Worm (Caenorhabditis elegans) whole organism, young adult: ENCODE measurements around the gene B0416.2.
A peak's percentile ranks its signal among the peaks of the same experiment; 100 is the strongest.

ENCODE experiments used
- B0019.2 ChIP-seq: fragments of 200-800 bp; sonication (Bioruptor generic); conservative IDR thresholded peaks from 2 replicates; pipeline ENCODE4 v1.3.6; 2022; ENCODE audit warnings: missing genetic modification reagents, missing genetic modification characterization, missing compliant biosample characterization
- F22D6.2 ChIP-seq: sonication (generic microtip); optimal IDR thresholded peaks from 2 replicates; lab custom pipeline; 2016; ENCODE audit warnings: mild to moderate bottlenecking, missing genetic modification characterization, missing compliant biosample characterization
- F33H1.4 ChIP-seq: fragments of 200-800 bp; sonication (Bioruptor generic); IDR thresholded peaks from 2 replicates; pipeline ENCODE4 v1.3.6; 2022; ENCODE audit warnings: missing genetic modification reagents, missing genetic modification characterization, missing compliant biosample characterization
- F55B11.4 ChIP-seq: sonication (generic microtip); optimal IDR thresholded peaks from 2 replicates; lab custom pipeline; 2016; ENCODE audit warnings: missing compliant biosample characterization, missing genetic modification characterization, borderline replicate concordance; ENCODE audit not compliant: insufficient read depth
- F57A8.1 ChIP-seq: fragments of 200-800 bp; sonication (Bioruptor generic); optimal IDR thresholded peaks from 2 replicates; lab custom pipeline; 2018; ENCODE audit warnings: mild to moderate bottlenecking, missing genetic modification characterization, moderate library complexity, missing compliant biosample characterization
- K12H6.12 ChIP-seq: fragments of 200-800 bp; sonication (Bioruptor generic); optimal IDR thresholded peaks from 2 replicates; lab custom pipeline; 2018; ENCODE audit warnings: mild to moderate bottlenecking, missing genetic modification characterization, missing compliant biosample characterization
- Y53G8AR.9 ChIP-seq: fragments of 200-800 bp; sonication (Bioruptor generic); conservative IDR thresholded peaks from 2 replicates; pipeline ENCODE4 v1.3.6; 2022; ENCODE audit warnings: missing genetic modification reagents, missing genetic modification characterization, missing compliant biosample characterization
- Y56A3A.18 ChIP-seq: fragments of 200-800 bp; sonication (Bioruptor generic); IDR thresholded peaks from 2 replicates; pipeline ENCODE4 v1.3.6; 2022; ENCODE audit warnings: missing genetic modification reagents, missing genetic modification characterization, missing compliant biosample characterization
- ZK185.1 ChIP-seq: sonication (generic microtip); optimal IDR thresholded peaks from 2 replicates; lab custom pipeline; 2016; ENCODE audit warnings: mild to moderate bottlenecking, missing genetic modification characterization, missing compliant biosample characterization; ENCODE audit not compliant: poor library complexity, severe bottlenecking
- ama-1 ChIP-seq, 3 experiments: fragments of 150-350 bp in 1 of 3; sonication (generic microtip) in 2 of 3; optimal IDR thresholded peaks; 2 replicates each; lab custom pipeline; 2014 to 2018; ENCODE audit warnings: missing biosample characterization in 2 of 3, missing genetic modification characterization in 2 of 3, missing genetic modification reagents in 2 of 3
- aptf-2 ChIP-seq: fragments of 200-800 bp; sonication (Bioruptor generic); conservative IDR thresholded peaks from 2 replicates; pipeline ENCODE4 v1.3.6; 2022; ENCODE audit warnings: missing genetic modification reagents, missing genetic modification characterization, missing compliant biosample characterization
- atf-7 ChIP-seq: sonication (generic microtip); optimal IDR thresholded peaks from 2 replicates; lab custom pipeline; 2017; ENCODE audit warnings: mild to moderate bottlenecking, missing genetic modification characterization, missing compliant biosample characterization
- attf-5 ChIP-seq: fragments of 200-800 bp; sonication (Bioruptor generic); optimal IDR thresholded peaks from 2 replicates; lab custom pipeline; 2018; ENCODE audit warnings: mild to moderate bottlenecking, missing genetic modification characterization, missing compliant biosample characterization
- cebp-1 ChIP-seq, 2 experiments: fragments of 200-800 bp in 1 of 2; sonication (Bioruptor generic) in 1 of 2; sonication (generic microtip) in 1 of 2; IDR thresholded peaks in 1 of 2; optimal IDR thresholded peaks in 1 of 2; 2 replicates each; pipeline versions ENCODE4 v1.3.6 to Lab custom; 2017 to 2022; ENCODE audit warnings: missing compliant biosample characterization in 2 of 2, missing genetic modification characterization in 2 of 2, mild to moderate bottlenecking in 1 of 2, missing genetic modification reagents in 1 of 2, moderate library complexity in 1 of 2
- cebp-2 ChIP-seq: fragments of 200-800 bp; sonication (Bioruptor generic); IDR thresholded peaks from 2 replicates; pipeline ENCODE4 v1.3.6; 2022; ENCODE audit warnings: missing genetic modification characterization, missing compliant biosample characterization
- dox-1 ChIP-seq: fragments of 200-800 bp; sonication (Bioruptor generic); IDR thresholded peaks from 2 replicates; pipeline ENCODE4 v1.3.6; 2022; ENCODE audit warnings: missing genetic modification reagents, missing genetic modification characterization, missing compliant biosample characterization
- dpff-1 ChIP-seq: sonication (generic microtip); optimal IDR thresholded peaks from 2 replicates; lab custom pipeline; 2017; ENCODE audit warnings: mild to moderate bottlenecking, missing genetic modification characterization, missing compliant biosample characterization
- dpl-1 ChIP-seq: fragments of 150-350 bp; optimal IDR thresholded peaks from 2 replicates; lab custom pipeline; 2014; ENCODE audit warnings: missing biosample characterization, missing genetic modification reagents, missing genetic modification characterization
- efl-1 ChIP-seq: fragments of 150-350 bp; optimal IDR thresholded peaks from 2 replicates; lab custom pipeline; 2014; ENCODE audit warnings: missing biosample characterization, missing genetic modification reagents, missing genetic modification characterization
- egl-18 ChIP-seq: fragments of 200-800 bp; sonication (Bioruptor generic); IDR thresholded peaks from 2 replicates; pipeline ENCODE4 v1.3.6; 2022; ENCODE audit warnings: missing genetic modification reagents, missing genetic modification characterization, missing compliant biosample characterization
- fkh-3 ChIP-seq: sonication (generic microtip); optimal IDR thresholded peaks from 2 replicates; lab custom pipeline; 2016; ENCODE audit warnings: mild to moderate bottlenecking, missing genetic modification characterization, missing compliant biosample characterization
- gei-17 ChIP-seq: fragments of 200-800 bp; sonication (Bioruptor generic); optimal IDR thresholded peaks from 2 replicates; lab custom pipeline; 2018; ENCODE audit warnings: mild to moderate bottlenecking, missing genetic modification characterization, missing compliant biosample characterization
- hlh-12 ChIP-seq: sonication (generic microtip); optimal IDR thresholded peaks from 2 replicates; lab custom pipeline; 2016; ENCODE audit warnings: missing genetic modification characterization, missing compliant biosample characterization
- hmg-1.2 ChIP-seq: fragments of 200-800 bp; sonication (Bioruptor generic); IDR thresholded peaks from 2 replicates; pipeline ENCODE4 v1.3.6; 2022; ENCODE audit warnings: missing genetic modification reagents, missing genetic modification characterization, missing compliant biosample characterization
- hmg-20 ChIP-seq: fragments of 200-800 bp; sonication (Bioruptor generic); IDR thresholded peaks from 2 replicates; pipeline ENCODE4 v1.3.6; 2022; ENCODE audit warnings: missing genetic modification reagents, missing genetic modification characterization, missing compliant biosample characterization
- lin-26 ChIP-seq: fragments of 200-800 bp; sonication (Bioruptor generic); IDR thresholded peaks from 2 replicates; pipeline ENCODE4 v1.3.6; 2022; ENCODE audit warnings: missing genetic modification reagents, missing genetic modification characterization, missing compliant biosample characterization
- lin-40 ChIP-seq: sonication (generic microtip); optimal IDR thresholded peaks from 2 replicates; lab custom pipeline; 2016; ENCODE audit warnings: missing genetic modification characterization, mild to moderate bottlenecking, missing compliant biosample characterization, missing genotype, missing genetic modification reagents
- madf-6 ChIP-seq: fragments of 200-800 bp; sonication (Bioruptor generic); IDR thresholded peaks from 2 replicates; pipeline ENCODE4 v1.3.6; 2022; ENCODE audit warnings: missing genetic modification reagents, missing genetic modification characterization, missing compliant biosample characterization
- madf-8 ChIP-seq: fragments of 200-800 bp; sonication (Bioruptor generic); conservative IDR thresholded peaks from 2 replicates; pipeline ENCODE4 v1.3.6; 2022; ENCODE audit warnings: missing genetic modification reagents, missing genetic modification characterization, missing compliant biosample characterization
- mxl-1 ChIP-seq: sonication (generic microtip); optimal IDR thresholded peaks from 2 replicates; lab custom pipeline; 2016; ENCODE audit warnings: missing genetic modification characterization, missing compliant biosample characterization
- nhr-179 ChIP-seq: sonication (generic microtip); optimal IDR thresholded peaks from 2 replicates; lab custom pipeline; 2016; ENCODE audit warnings: mild to moderate bottlenecking, missing genetic modification characterization, missing compliant biosample characterization
- nhr-27 ChIP-seq: fragments of 200-800 bp; sonication (Bioruptor generic); optimal IDR thresholded peaks from 2 replicates; lab custom pipeline; 2018; ENCODE audit warnings: mild to moderate bottlenecking, missing genetic modification characterization, moderate library complexity, missing compliant biosample characterization
- nhr-80 ChIP-seq: sonication (generic microtip); optimal IDR thresholded peaks from 2 replicates; lab custom pipeline; 2016; ENCODE audit warnings: missing genetic modification characterization, missing compliant biosample characterization
- nhr-90 ChIP-seq: sonication (generic microtip); optimal IDR thresholded peaks from 2 replicates; lab custom pipeline; 2016; ENCODE audit warnings: missing genotype, mild to moderate bottlenecking, missing genetic modification characterization, missing compliant biosample characterization
- tbx-9 ChIP-seq: sonication (generic microtip); optimal IDR thresholded peaks from 2 replicates; lab custom pipeline; 2016; ENCODE audit warnings: borderline replicate concordance, missing genetic modification characterization, inconsistent platforms, missing compliant biosample characterization
- tlf-1 ChIP-seq: fragments of 200-800 bp; sonication (Bioruptor generic); optimal IDR thresholded peaks from 2 replicates; lab custom pipeline; 2018; ENCODE audit warnings: mild to moderate bottlenecking, missing genetic modification characterization, missing compliant biosample characterization
- unc-62 ChIP-seq: fragments of 150-350 bp; optimal IDR thresholded peaks from 2 replicates; lab custom pipeline; 2014; ENCODE audit warnings: missing biosample characterization, missing genetic modification reagents, missing genetic modification characterization
- xnd-1 ChIP-seq: sonication (generic microtip); optimal IDR thresholded peaks from 2 replicates; lab custom pipeline; 2016; ENCODE audit warnings: missing genotype, missing genetic modification reagents, missing genetic modification characterization, missing compliant biosample characterization
- zfh-2 ChIP-seq: fragments of 200-800 bp; sonication (Bioruptor generic); conservative IDR thresholded peaks from 2 replicates; pipeline ENCODE4 v1.3.6; 2022; ENCODE audit warnings: missing genetic modification reagents, missing genetic modification characterization, missing compliant biosample characterization
- zim-3 ChIP-seq: sonication (generic microtip); optimal IDR thresholded peaks from 2 replicates; lab custom pipeline; 2017; ENCODE audit warnings: mild to moderate bottlenecking, missing genetic modification characterization, moderate library complexity, missing compliant biosample characterization
- ztf-22 ChIP-seq: fragments of 200-800 bp; sonication (Bioruptor generic); optimal IDR thresholded peaks from 2 replicates; lab custom pipeline; 2018; ENCODE audit warnings: mild to moderate bottlenecking, missing genetic modification characterization, moderate library complexity, missing compliant biosample characterization
- ztf-26 ChIP-seq: sonication (generic microtip); optimal IDR thresholded peaks from 2 replicates; lab custom pipeline; 2017; ENCODE audit warnings: missing genetic modification characterization, missing compliant biosample characterization
- ztf-28 ChIP-seq: fragments of 200-800 bp; sonication (Bioruptor generic); IDR thresholded peaks from 2 replicates; pipeline ENCODE4 v1.3.6; 2022; ENCODE audit warnings: missing genetic modification reagents, missing genetic modification characterization, missing compliant biosample characterization

The B0416.2 gene

DNA sequence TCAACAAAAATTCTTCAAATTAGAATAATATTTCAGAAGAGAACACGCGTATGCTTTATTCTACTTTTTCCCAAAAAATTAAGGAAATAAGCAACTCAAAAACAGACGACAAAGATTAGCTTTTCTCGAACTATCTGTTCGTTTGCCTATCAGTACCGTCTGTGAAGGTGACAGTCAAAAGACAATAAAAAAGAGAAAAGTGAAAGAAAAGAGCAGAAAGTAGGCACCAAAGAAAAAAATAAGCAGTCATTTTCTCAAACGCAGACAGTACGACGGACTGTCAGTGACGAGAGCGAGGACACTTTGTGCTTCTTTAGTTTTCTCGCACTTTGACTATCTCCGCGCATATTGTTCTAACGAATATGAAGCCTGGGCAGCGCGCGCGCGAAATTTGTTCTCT, 32.4 kb upstream of the B0416.2 start (continued):
- TF ChIP-seq ama-1 (optimal IDR thresholded peaks at IDR 0.05; lab: Kevin White, UChicago), result no peak
- TF ChIP-seq ama-1 (GFP tag; optimal IDR thresholded peaks at IDR 0.05; lab: Kevin White, UChicago), result no peak
- TF ChIP-seq dpl-1 (GFP tag; lab: Kevin White, UChicago), result no peak
- TF ChIP-seq B0019.2, result no peak
- no peak for TF ChIP-seq efl-1 (GFP tag; lab: Kevin White, UChicago)
- TF ChIP-seq dox-1 (GFP tag; lab: Robert Waterston, UW), result peak; percentile 46; the same call in 1 of the 2 replicates

DNA sequence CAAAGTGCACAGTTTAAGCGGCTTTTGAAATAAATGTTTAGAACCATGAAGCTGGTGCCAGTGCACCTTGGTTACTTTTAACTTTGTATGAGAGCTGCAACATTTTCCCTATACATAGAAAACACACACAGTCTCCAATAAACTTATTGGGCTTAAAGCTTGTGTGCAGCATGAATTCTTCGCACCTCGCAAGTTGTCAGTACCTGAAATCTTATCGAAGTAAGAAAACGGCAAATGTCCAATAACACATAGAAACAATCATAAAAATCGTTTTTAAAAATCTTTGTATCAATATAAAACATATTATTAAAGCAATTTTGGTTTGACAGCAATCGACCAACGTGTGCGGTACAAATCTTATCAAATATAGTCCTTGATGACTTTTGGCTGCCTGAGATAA, 30.6 kb upstream of the B0416.2 start:
- TF ChIP-seq cebp-2 (GFP tag; lab: Robert Waterston, UW) (0 out of 2 replicates have a peak, but pooled peaks have one; percentile 39), hmg-1.2 (GFP tag; lab: Robert Waterston, UW) (0 out of 2 replicates have a peak, but pooled peaks have one; percentile 10), Y53G8AR.9 (GFP tag; lab: Robert Waterston, UW) (0 out of 2 replicates have a peak, but pooled peaks have one; percentile 38), cebp-1 (GFP tag; IDR thresholded peaks at IDR 0.05; lab: Robert Waterston, UW) (no peak), cebp-1 (tag; optimal IDR thresholded peaks at IDR 0.05; lab: Kevin White, UChicago) (peak; percentile 9), Y56A3A.18 (peak; percentile 55; the same call in 1 of the 2 replicates), K12H6.12 (no peak), F55B11.4 (no peak)
- TF ChIP-seq, all 124 proteins: peak for 5

DNA sequence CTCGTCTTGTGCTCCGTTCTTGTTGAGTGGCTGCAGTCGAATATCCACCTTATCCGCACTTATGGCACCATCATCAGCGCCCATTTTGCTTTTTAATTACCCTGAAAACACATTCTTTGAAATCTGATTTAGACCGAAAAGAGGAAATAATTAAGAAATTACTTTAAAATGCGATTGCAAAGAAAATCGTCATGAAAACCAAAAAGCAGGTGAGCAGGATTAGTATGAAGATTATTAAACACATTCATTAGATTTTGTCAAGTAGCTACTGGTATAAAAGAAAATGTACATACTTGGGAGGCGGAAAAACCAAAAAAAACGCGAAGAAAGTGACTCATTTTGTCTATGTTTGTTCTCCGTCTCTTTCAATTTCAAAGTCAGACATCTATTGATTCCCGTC, 28.2 kb upstream of the B0416.2 start, which contains the start of gene B0416.5:
TSS of gene B0416.5 (minus strand) at position 101 of the 400 bp plus-strand sequence.
- no peak for TF ChIP-seq K12H6.12
- no peak for TF ChIP-seq zfh-2
- no peak for TF ChIP-seq tbx-9 (tag; lab: Kevin White, UChicago)
- TF ChIP-seq mxl-1 (tag; lab: Kevin White, UChicago), result no peak
- TF ChIP-seq lin-26 (GFP tag; lab: Robert Waterston, UW), result no peak
- no peak for TF ChIP-seq fkh-3 (tag; lab: Kevin White, UChicago)
- no peak for TF ChIP-seq hlh-12 (tag; lab: Kevin White, UChicago)
- TF ChIP-seq F33H1.4 (GFP tag; lab: Robert Waterston, UW), result no peak
- no peak for TF ChIP-seq ZK185.1 (tag; lab: Kevin White, UChicago)

DNA sequence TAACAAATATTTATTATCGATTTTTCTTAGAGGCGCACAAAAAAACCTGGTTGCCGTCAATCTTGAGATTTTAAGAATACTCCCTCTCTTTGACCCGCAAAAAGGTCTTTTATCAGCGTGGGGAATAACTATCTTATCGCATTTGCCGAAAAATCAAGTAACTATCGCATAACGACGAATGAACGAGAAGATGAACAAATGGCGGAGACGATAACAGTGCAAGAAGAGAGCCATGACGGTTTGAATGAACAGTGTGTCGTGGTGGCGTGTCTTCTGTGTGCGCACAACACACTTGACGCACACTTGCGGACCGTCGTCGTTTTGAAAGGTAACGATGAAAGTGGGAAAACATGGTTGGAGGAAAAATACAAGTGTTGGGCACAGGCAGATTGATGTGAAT, 27.1 kb upstream of the B0416.2 start:
- TF ChIP-seq nhr-27 (no peak), tlf-1 (GFP tag; lab: Kevin White, UChicago) (no peak), dpff-1 (tag; lab: Kevin White, UChicago) (no peak), dpl-1 (GFP tag; lab: Kevin White, UChicago) (no peak), egl-18 (GFP tag; lab: Robert Waterston, UW) (no peak), nhr-90 (no peak), nhr-80 (tag; lab: Kevin White, UChicago) (peak; percentile 95), unc-62 (GFP tag; lab: Kevin White, UChicago) (no peak), ztf-26 (tag; lab: Kevin White, UChicago) (peak; percentile 14), attf-5 (GFP tag; lab: Kevin White, UChicago) (peak; percentile 22), aptf-2 (GFP tag; lab: Robert Waterston, UW) (no peak), B0019.2 (no peak), ztf-22 (GFP tag; lab: Kevin White, UChicago) (peak; percentile 1), lin-40 (tag; lab: Kevin White, UChicago) (no peak), hmg-20 (GFP tag; lab: Robert Waterston, UW) (no peak), atf-7 (tag; lab: Kevin White, UChicago) (peak; percentile 47), madf-8 (no peak), hlh-12 (tag; lab: Kevin White, UChicago) (no peak), F22D6.2 (tag; lab: Kevin White, UChicago) (no peak), F57A8.1 (no peak), ZK185.1 (tag; lab: Kevin White, UChicago) (peak; percentile 8), madf-6 (no peak), hmg-1.2 (GFP tag; lab: Robert Waterston, UW) (peak; percentile 30; the same call in 1 of the 2 replicates), xnd-1 (tag; lab: Kevin White, UChicago) (no peak), zim-3 (tag; lab: Kevin White, UChicago) (no peak), gei-17 (GFP tag; lab: Kevin White, UChicago) (no peak), ztf-28 (GFP tag; lab: Robert Waterston, UW) (no peak), nhr-179 (tag; lab: Kevin White, UChicago) (no peak)
